Worm (Caenorhabditis elegans): Measurements from ENCODE around the gene R08C7.4.
A peak's percentile ranks its signal among the peaks of the same experiment; 100 is the strongest.

Gene R08C7.4

DNA sequence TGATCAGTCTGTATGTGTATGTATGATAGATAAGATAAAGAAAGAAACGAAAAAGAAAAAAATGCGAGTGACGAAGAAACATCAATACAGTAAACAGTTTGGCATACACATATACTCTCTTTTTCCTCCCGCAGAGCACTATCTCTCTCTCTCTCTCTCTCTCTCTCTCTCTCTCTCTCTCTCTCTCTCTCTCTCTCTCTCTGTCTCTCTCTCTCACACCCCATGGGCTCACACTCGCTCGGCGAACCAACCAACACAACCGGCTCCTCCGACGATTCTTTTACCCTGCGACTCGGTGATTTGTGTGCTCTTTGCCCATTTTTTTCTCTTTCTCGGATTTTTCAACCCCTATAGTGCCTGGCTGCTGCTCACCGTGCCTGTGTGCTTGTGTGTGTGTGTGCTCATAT is 27.8 kb upstream of the R08C7.4 start (continued):
- TF ChIP-seq nhr-41 (GFP tag; IDR thresholded peaks at IDR 0.05) = no peak
- no peak for TF ChIP-seq dpl-1 (GFP tag; optimal IDR thresholded peaks at IDR 0.05)
- peak in 1 of 2 experiments; percentile 42 for TF ChIP-seq mdl-1 (tag; optimal IDR thresholded peaks at IDR 0.05)
- TF ChIP-seq mep-1 (tag; optimal IDR thresholded peaks at IDR 0.05) = peak; percentile 63
- peak; percentile 4 for TF ChIP-seq nhr-11 (tag; optimal IDR thresholded peaks at IDR 0.05)
- TF ChIP-seq unc-39 (tag; optimal IDR thresholded peaks at IDR 0.05) = no peak
- no peak for TF ChIP-seq fkh-10 (GFP tag; optimal IDR thresholded peaks at IDR 0.05)
- TF ChIP-seq spr-3 (GFP tag; optimal IDR thresholded peaks at IDR 0.05) = no peak
- no peak for TF ChIP-seq ztf-11 (tag; optimal IDR thresholded peaks at IDR 0.05)
- TF ChIP-seq rbr-2 (tag; optimal IDR thresholded peaks at IDR 0.05) = no peak
- no peak for TF ChIP-seq hif-1 (tag; optimal IDR thresholded peaks at IDR 0.05)
- peak; percentile 50 for TF ChIP-seq lin-38 (GFP tag; IDR thresholded peaks at IDR 0.05)
- TF ChIP-seq Y48G9A.11 (GFP tag; IDR thresholded peaks at IDR 0.05) = no peak
- no peak for TF ChIP-seq mes-2 (tag; optimal IDR thresholded peaks at IDR 0.05; ENCODE audit: poor library complexity, severe bottlenecking)
- TF ChIP-seq ceh-20 (GFP tag; IDR thresholded peaks at IDR 0.05) = no peak
- no peak for TF ChIP-seq hmg-1.1 (GFP tag; IDR thresholded peaks at IDR 0.05)
- TF ChIP-seq lin-1 (GFP tag; IDR thresholded peaks at IDR 0.05) = no peak
- peak in 1 of 2 experiments; percentile 53 for TF ChIP-seq lsy-2 (tag; optimal IDR thresholded peaks at IDR 0.05)
- TF ChIP-seq dve-1 (tag; optimal IDR thresholded peaks at IDR 0.05; ENCODE audit: insufficient read depth) = peak; percentile 76
- TF ChIP-seq pha-4 (GFP tag; IDR thresholded peaks at IDR 0.05) = peak; percentile 93
- peak; percentile 55 for TF ChIP-seq pha-4 (tag; optimal IDR thresholded peaks at IDR 0.05)
- no peak for TF ChIP-seq jun-1 (tag; optimal IDR thresholded peaks at IDR 0.05)
- TF ChIP-seq vab-7 (GFP tag; IDR thresholded peaks at IDR 0.05) = no peak
- peak; percentile 89 for TF ChIP-seq hlh-11 (tag; optimal IDR thresholded peaks at IDR 0.05)
- no peak for TF ChIP-seq daf-16 (GFP tag; optimal IDR thresholded peaks at IDR 0.05)
- TF ChIP-seq daf-16 (tag; optimal IDR thresholded peaks at IDR 0.05) = peak; percentile 92
- no peak for TF ChIP-seq zip-11 (GFP tag; IDR thresholded peaks at IDR 0.05)
- no peak for TF ChIP-seq fos-1 (tag; optimal IDR thresholded peaks at IDR 0.05)
- no peak for TF ChIP-seq lin-15B (tag; optimal IDR thresholded peaks at IDR 0.05)
- peak; percentile 68 for TF ChIP-seq dmd-6 (GFP tag; IDR thresholded peaks at IDR 0.05)
- TF ChIP-seq cey-2 (tag; optimal IDR thresholded peaks at IDR 0.05; ENCODE audit: borderline replicate concordance, insufficient read depth) = no peak
- TF ChIP-seq egl-27 (tag; optimal IDR thresholded peaks at IDR 0.05) = no peak
- no peak for TF ChIP-seq F49E8.2 (tag; optimal IDR thresholded peaks at IDR 0.05; ENCODE audit: borderline replicate concordance)
- peak; percentile 87 for TF ChIP-seq set-16 (GFP tag; IDR thresholded peaks at IDR 0.05)
- peak; percentile 49 for TF ChIP-seq pqm-1 (tag; optimal IDR thresholded peaks at IDR 0.05)
- no peak for TF ChIP-seq zag-1 (tag; optimal IDR thresholded peaks at IDR 0.05)
- TF ChIP-seq lim-7 (GFP tag; IDR thresholded peaks at IDR 0.05) = no peak
- no peak for TF ChIP-seq ceh-32 (tag; optimal IDR thresholded peaks at IDR 0.05; ENCODE audit: poor library complexity)
- TF ChIP-seq D1046.2 (GFP tag; IDR thresholded peaks at IDR 0.05) = no peak
- TF ChIP-seq skn-1 (tag; optimal IDR thresholded peaks at IDR 0.05) = no peak
- TF ChIP-seq snpc-4 (tag; optimal IDR thresholded peaks at IDR 0.05) = no peak
- TF ChIP-seq nhr-6 (tag; optimal IDR thresholded peaks at IDR 0.05) = no peak
- no peak for TF ChIP-seq zfp-3 (GFP tag; conservative IDR thresholded peaks at IDR 0.05)
- peak; percentile 20 for TF ChIP-seq nhr-48 (tag; optimal IDR thresholded peaks at IDR 0.05)
- TF ChIP-seq F26F4.8 (GFP tag; conservative IDR thresholded peaks at IDR 0.05) = no peak
- no peak for TF ChIP-seq nhr-76 (tag; optimal IDR thresholded peaks at IDR 0.05)
- no peak for TF ChIP-seq ceh-44 (GFP tag; IDR thresholded peaks at IDR 0.05)
- TF ChIP-seq ceh-62 (tag; optimal IDR thresholded peaks at IDR 0.05) = no peak
- peak in 1 of 2 experiments; percentile 72 for TF ChIP-seq unc-62 (GFP tag; optimal IDR thresholded peaks at IDR 0.05 in 1 of 2)
- no peak for TF ChIP-seq unc-62 (tag; optimal IDR thresholded peaks at IDR 0.05)
- TF ChIP-seq attf-4 (tag; optimal IDR thresholded peaks at IDR 0.05) = no peak
- no peak for TF ChIP-seq lin-39 (tag; optimal IDR thresholded peaks at IDR 0.05)
- no peak for TF ChIP-seq tag-97 (GFP tag; IDR thresholded peaks at IDR 0.05)

Data from whole organism, L4 larva.